Fruit fly (Drosophila melanogaster) whole organism, larva: ENCODE measurements around the gene Arglu1.
A peak's percentile ranks its signal among the peaks of the same experiment; 100 is the strongest.

ENCODE experiments used
- noc ChIP-seq: fragments of 200-800 bp; sonication (Bioruptor generic); optimal IDR thresholded peaks from 3 replicates; lab custom pipeline; 2019; ENCODE audit warnings: missing biosample characterization, mild to moderate bottlenecking, missing genetic modification characterization, moderate library complexity

Gene Arglu1

dm6 chr2L:9918020-9918959 lies 19.6 kb downstream of the Arglu1 start, which contains the start of the genes CG5885 and CG4598:
Gene CG5885, minus strand, starts transcription at chr2L:9918330.
Gene CG4598, plus strand, starts transcription at chr2L:9918618.
- peak; percentile 68 for TF ChIP-seq noc (tag; lab: Kevin White, UChicago)

- peak; percentile 70 for TF ChIP-seq noc (tag; lab: Kevin White, UChicago)
Measured at dm6 chr2L:9915011-9915850, 22.7 kb downstream of the Arglu1 start, which contains the start of gene yip2. Gene yip2, plus strand, starts transcription at chr2L:9915253.

dm6 chr2L:9912570-9913260 lies 25.2 kb downstream of the Arglu1 start, which contains the start of the genes Etl1 and Srp54:
Gene Etl1, minus strand, starts transcription at chr2L:9912608.
Gene Srp54, plus strand, starts transcription at chr2L:9912911.
- TF ChIP-seq noc (tag; lab: Kevin White, UChicago): no peak

- peak; percentile 25 for TF ChIP-seq noc (tag; lab: Kevin White, UChicago)
Measured at dm6 chr2L:9911783-9912182, 26.2 kb downstream of the Arglu1 start.

- TF ChIP-seq noc (tag; lab: Kevin White, UChicago): no peak
Measured at dm6 chr2L:9908468-9908967, 29.4 kb downstream of the Arglu1 start, which contains the start of gene CG13124. Gene CG13124, minus strand, starts transcription at chr2L:9908633.

dm6 chr2L:9907320-9908256 lies 30.3 kb downstream of the Arglu1 start:
- TF ChIP-seq noc (tag; lab: Kevin White, UChicago): no peak

- no peak for TF ChIP-seq noc (tag; lab: Kevin White, UChicago)
Measured at dm6 chr2L:9906641-9907040, 31.3 kb downstream of the Arglu1 start.

- TF ChIP-seq noc (tag; lab: Kevin White, UChicago): no peak
Measured at dm6 chr2L:9903028-9903427, 34.9 kb downstream of the Arglu1 start, which contains the start of gene Muc30E. Gene Muc30E, minus strand, starts transcription at chr2L:9903128.

dm6 chr2L:9897296-9897695 lies 40.6 kb downstream of the Arglu1 start, which contains the start of gene RpS2:
Gene RpS2, minus strand, starts transcription at chr2L:9897552.
- peak; percentile 20 for TF ChIP-seq noc (tag; lab: Kevin White, UChicago)

dm6 chr2L:9894871-9895364 lies 43.0 kb downstream of the Arglu1 start, which contains the start of gene Bka:
Gene Bka, plus strand, starts transcription at chr2L:9895287.
- TF ChIP-seq noc (tag; lab: Kevin White, UChicago): peak; percentile 52

dm6 chr2L:9894193-9894592 lies 43.7 kb downstream of the Arglu1 start:
- no peak for TF ChIP-seq noc (tag; lab: Kevin White, UChicago)

- TF ChIP-seq noc (tag; lab: Kevin White, UChicago): no peak
Measured at dm6 chr2L:9893183-9893582, 44.8 kb downstream of the Arglu1 start, which contains the start of gene mtDNA-helicase. Gene mtDNA-helicase, minus strand, starts transcription at chr2L:9893446.

dm6 chr2L:9890576-9890975 lies 47.4 kb downstream of the Arglu1 start, which contains the start of the genes CG34183 and CG4537:
Gene CG34183, minus strand, starts transcription at chr2L:9890772.
Gene CG4537, plus strand, starts transcription at chr2L:9890885.
- no peak for TF ChIP-seq noc (tag; lab: Kevin White, UChicago)
